Worm (Caenorhabditis elegans) whole organism, young adult: Measurements from ENCODE around the gene C01B9.4.

Experiments used
- B0019.2 ChIP-seq: fragments of 200-800 bp; sonication (Bioruptor generic); conservative IDR thresholded peaks from 2 replicates; pipeline ENCODE4 v1.3.6; 2022; ENCODE audit warnings: missing genetic modification reagents, missing genetic modification characterization, missing compliant biosample characterization
- B0261.1 ChIP-seq: sonication (generic microtip); optimal IDR thresholded peaks from 2 replicates; lab custom pipeline; 2016; ENCODE audit warnings: mild to moderate bottlenecking, missing genetic modification characterization, moderate library complexity, missing compliant biosample characterization
- B0336.3 ChIP-seq: fragments of 200-800 bp; sonication (Bioruptor generic); IDR thresholded peaks from 2 replicates; pipeline ENCODE4 v1.3.6; 2022; ENCODE audit warnings: missing genetic modification characterization, missing compliant biosample characterization
- F22D6.2 ChIP-seq: sonication (generic microtip); optimal IDR thresholded peaks from 2 replicates; lab custom pipeline; 2016; ENCODE audit warnings: mild to moderate bottlenecking, missing genetic modification characterization, missing compliant biosample characterization
- F57C9.4 ChIP-seq: sonication (generic microtip); optimal IDR thresholded peaks from 2 replicates; lab custom pipeline; 2017; ENCODE audit warnings: mild to moderate bottlenecking, missing genetic modification characterization, missing compliant biosample characterization
- Y53G8AR.9 ChIP-seq: fragments of 200-800 bp; sonication (Bioruptor generic); conservative IDR thresholded peaks from 2 replicates; pipeline ENCODE4 v1.3.6; 2022; ENCODE audit warnings: missing genetic modification reagents, missing genetic modification characterization, missing compliant biosample characterization
- ZK185.1 ChIP-seq: sonication (generic microtip); optimal IDR thresholded peaks from 2 replicates; lab custom pipeline; 2016; ENCODE audit warnings: mild to moderate bottlenecking, missing genetic modification characterization, missing compliant biosample characterization; ENCODE audit not compliant: poor library complexity, severe bottlenecking
- atf-7 ChIP-seq: sonication (generic microtip); optimal IDR thresholded peaks from 2 replicates; lab custom pipeline; 2017; ENCODE audit warnings: mild to moderate bottlenecking, missing genetic modification characterization, missing compliant biosample characterization
- attf-5 ChIP-seq: fragments of 200-800 bp; sonication (Bioruptor generic); optimal IDR thresholded peaks from 2 replicates; lab custom pipeline; 2018; ENCODE audit warnings: mild to moderate bottlenecking, missing genetic modification characterization, missing compliant biosample characterization
- attf-6 ChIP-seq: fragments of 200-800 bp; sonication (Bioruptor generic); IDR thresholded peaks from 2 replicates; pipeline ENCODE4 v1.3.6; 2022; ENCODE audit warnings: missing genetic modification reagents, missing genetic modification characterization, missing compliant biosample characterization
- ceh-27 ChIP-seq: fragments of 200-800 bp; sonication (Bioruptor generic); optimal IDR thresholded peaks from 2 replicates; lab custom pipeline; 2018; ENCODE audit warnings: mild to moderate bottlenecking, missing genetic modification characterization, moderate library complexity, missing compliant biosample characterization
- die-1 ChIP-seq: sonication (generic microtip); optimal IDR thresholded peaks from 2 replicates; lab custom pipeline; 2016; ENCODE audit warnings: missing genotype, mild to moderate bottlenecking, missing genetic modification characterization, missing compliant biosample characterization
- dox-1 ChIP-seq: fragments of 200-800 bp; sonication (Bioruptor generic); IDR thresholded peaks from 2 replicates; pipeline ENCODE4 v1.3.6; 2022; ENCODE audit warnings: missing genetic modification reagents, missing genetic modification characterization, missing compliant biosample characterization
- egl-18 ChIP-seq: fragments of 200-800 bp; sonication (Bioruptor generic); IDR thresholded peaks from 2 replicates; pipeline ENCODE4 v1.3.6; 2022; ENCODE audit warnings: missing genetic modification reagents, missing genetic modification characterization, missing compliant biosample characterization
- egrh-3 ChIP-seq: fragments of 200-800 bp; sonication (Bioruptor generic); IDR thresholded peaks from 2 replicates; pipeline ENCODE4 v1.3.6; 2022; ENCODE audit warnings: missing genetic modification reagents, missing genetic modification characterization, missing compliant biosample characterization
- ekl-4 ChIP-seq: fragments of 200-800 bp; sonication (Bioruptor generic); IDR thresholded peaks from 2 replicates; pipeline ENCODE4 v1.3.6; 2022; ENCODE audit warnings: missing genetic modification reagents, missing genetic modification characterization, missing compliant biosample characterization
- hmg-1.2 ChIP-seq: fragments of 200-800 bp; sonication (Bioruptor generic); IDR thresholded peaks from 2 replicates; pipeline ENCODE4 v1.3.6; 2022; ENCODE audit warnings: missing genetic modification reagents, missing genetic modification characterization, missing compliant biosample characterization
- let-607 ChIP-seq, 2 experiments: fragments of 200-800 bp in 1 of 2; sonication (Bioruptor generic) in 1 of 2; sonication (generic microtip) in 1 of 2; optimal IDR thresholded peaks; 2 replicates each; lab custom pipeline; 2016 to 2018; ENCODE audit warnings: mild to moderate bottlenecking in 2 of 2, missing compliant biosample characterization in 2 of 2, missing genetic modification characterization in 2 of 2, moderate library complexity in 2 of 2, missing genotype in 1 of 2
- lin-26 ChIP-seq: fragments of 200-800 bp; sonication (Bioruptor generic); IDR thresholded peaks from 2 replicates; pipeline ENCODE4 v1.3.6; 2022; ENCODE audit warnings: missing genetic modification reagents, missing genetic modification characterization, missing compliant biosample characterization
- lin-35 ChIP-seq, 3 experiments: fragments of 150-350 bp in 2 of 3; sonication (generic microtip) in 1 of 3; optimal IDR thresholded peaks; 2 replicates each; lab custom pipeline; 2014 to 2018; ENCODE audit warnings: missing biosample characterization in 3 of 3, missing genetic modification characterization in 3 of 3, missing genetic modification reagents in 3 of 3
- lsl-1 ChIP-seq: fragments of 200-800 bp; sonication (Bioruptor generic); optimal IDR thresholded peaks from 2 replicates; lab custom pipeline; 2018; ENCODE audit warnings: mild to moderate bottlenecking, missing genetic modification characterization, moderate library complexity, missing compliant biosample characterization
- madf-10 ChIP-seq: sonication (generic microtip); optimal IDR thresholded peaks from 2 replicates; lab custom pipeline; 2016; ENCODE audit warnings: mild to moderate bottlenecking, missing genetic modification characterization, missing compliant biosample characterization
- madf-6 ChIP-seq: fragments of 200-800 bp; sonication (Bioruptor generic); IDR thresholded peaks from 2 replicates; pipeline ENCODE4 v1.3.6; 2022; ENCODE audit warnings: missing genetic modification reagents, missing genetic modification characterization, missing compliant biosample characterization
- madf-8 ChIP-seq: fragments of 200-800 bp; sonication (Bioruptor generic); conservative IDR thresholded peaks from 2 replicates; pipeline ENCODE4 v1.3.6; 2022; ENCODE audit warnings: missing genetic modification reagents, missing genetic modification characterization, missing compliant biosample characterization
- nfyb-1 ChIP-seq: fragments of 200-800 bp; sonication (Bioruptor generic); IDR thresholded peaks from 2 replicates; pipeline ENCODE4 v1.3.6; 2022; ENCODE audit warnings: missing genetic modification reagents, missing genetic modification characterization, missing compliant biosample characterization
- nhr-179 ChIP-seq: sonication (generic microtip); optimal IDR thresholded peaks from 2 replicates; lab custom pipeline; 2016; ENCODE audit warnings: mild to moderate bottlenecking, missing genetic modification characterization, missing compliant biosample characterization
- nhr-80 ChIP-seq: sonication (generic microtip); optimal IDR thresholded peaks from 2 replicates; lab custom pipeline; 2016; ENCODE audit warnings: missing genetic modification characterization, missing compliant biosample characterization
- nhr-90 ChIP-seq: sonication (generic microtip); optimal IDR thresholded peaks from 2 replicates; lab custom pipeline; 2016; ENCODE audit warnings: missing genotype, mild to moderate bottlenecking, missing genetic modification characterization, missing compliant biosample characterization
- rec-8 ChIP-seq, 2 experiments: sonication (generic microtip); optimal IDR thresholded peaks; 2 replicates each; lab custom pipeline; 2016; ENCODE audit warnings: mild to moderate bottlenecking in 2 of 2, missing genetic modification characterization in 2 of 2, missing genetic modification reagents in 2 of 2, missing genotype in 2 of 2, missing biosample characterization in 1 of 2, missing compliant biosample characterization in 1 of 2, moderate library complexity in 1 of 2
- repo-1 ChIP-seq: sonication (generic microtip); optimal IDR thresholded peaks from 2 replicates; lab custom pipeline; 2017; ENCODE audit warnings: mild to moderate bottlenecking, missing genetic modification characterization, missing compliant biosample characterization
- rpc-1 ChIP-seq, 2 experiments: fragments of 150-350 bp in 1 of 2; sonication (generic microtip) in 1 of 2; optimal IDR thresholded peaks; 2 replicates each; lab custom pipeline; 2014 to 2018; ENCODE audit warnings: missing biosample characterization in 1 of 2, missing genetic modification characterization in 1 of 2, missing genetic modification reagents in 1 of 2, missing genotype in 1 of 2
- sea-2 ChIP-seq: fragments of 200-800 bp; sonication (Bioruptor generic); IDR thresholded peaks from 2 replicates; pipeline ENCODE4 v1.3.6; 2022; ENCODE audit warnings: missing genetic modification characterization, missing compliant biosample characterization
- snpc-1.3 ChIP-seq: sonication (generic microtip); optimal IDR thresholded peaks from 2 replicates; lab custom pipeline; 2017; ENCODE audit warnings: missing genetic modification characterization, mild to moderate bottlenecking, missing compliant biosample characterization, antibody characterized with exemption, moderate library complexity, missing genotype, missing genetic modification reagents; ENCODE audit not compliant: insufficient read depth
- snpc-4 ChIP-seq, 5 experiments: fragments of 150-350 bp in 1 of 5; sonication (generic microtip) in 4 of 5; optimal IDR thresholded peaks; 2 replicates each; lab custom pipeline; 2014 to 2018; ENCODE audit warnings: missing genetic modification characterization in 5 of 5, missing biosample characterization in 3 of 5, antibody characterized with exemption in 2 of 5, mild to moderate bottlenecking in 2 of 5, missing compliant biosample characterization in 2 of 5, missing genotype in 2 of 5, moderate library complexity in 2 of 5, missing genetic modification reagents in 1 of 5
- tbp1 ChIP-seq: fragments of 200-800 bp; sonication (Bioruptor generic); optimal IDR thresholded peaks from 2 replicates; lab custom pipeline; 2018; ENCODE audit warnings: mild to moderate bottlenecking, missing genetic modification characterization, missing compliant biosample characterization
- zfh-2 ChIP-seq: fragments of 200-800 bp; sonication (Bioruptor generic); conservative IDR thresholded peaks from 2 replicates; pipeline ENCODE4 v1.3.6; 2022; ENCODE audit warnings: missing genetic modification reagents, missing genetic modification characterization, missing compliant biosample characterization
- ztf-3 ChIP-seq: fragments of 200-800 bp; sonication (Bioruptor generic); optimal IDR thresholded peaks from 2 replicates; lab custom pipeline; 2018; ENCODE audit warnings: mild to moderate bottlenecking, missing genetic modification characterization, missing compliant biosample characterization
- ztf-6 ChIP-seq: fragments of 200-800 bp; sonication (Bioruptor generic); IDR thresholded peaks from 2 replicates; pipeline ENCODE4 v1.3.6; 2022; ENCODE audit warnings: missing genetic modification reagents, missing genetic modification characterization, missing compliant biosample characterization

The C01B9.4 gene

DNA sequence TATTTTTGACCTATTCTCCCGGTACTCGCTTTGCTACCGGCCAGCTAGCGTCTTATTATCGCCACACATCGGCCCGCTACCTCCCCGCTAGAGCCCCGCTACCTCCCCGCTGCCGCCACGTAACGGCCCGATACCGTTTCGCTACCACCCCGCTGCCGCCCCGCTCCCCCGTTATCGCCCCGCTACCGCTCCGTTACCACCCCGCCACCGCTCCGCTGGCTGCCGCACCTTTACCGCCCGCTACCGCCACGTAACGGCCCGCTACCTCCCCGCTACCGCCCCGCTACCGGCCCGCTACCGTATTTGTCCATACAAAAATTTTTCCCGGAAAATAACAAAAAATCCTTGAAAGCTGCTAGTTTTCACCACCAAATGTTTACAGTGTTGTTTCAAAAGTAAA is 1.8 kb upstream of the C01B9.4 start:
- TF ChIP-seq zfh-2 (GFP tag; lab: Robert Waterston, UW): peak; percentile 95
- TF ChIP-seq lin-35 (GFP tag; optimal IDR thresholded peaks at IDR 0.05; lab: Kevin White, UChicago): no peak
- TF ChIP-seq egrh-3 (GFP tag; lab: Robert Waterston, UW): peak; percentile 96
- no peak for TF ChIP-seq egl-18
- TF ChIP-seq lin-26 (GFP tag; lab: Robert Waterston, UW): 0 out of 2 replicates have a peak, but pooled peaks have one; percentile 19
- TF ChIP-seq, all 124 proteins: peak for 3

DNA sequence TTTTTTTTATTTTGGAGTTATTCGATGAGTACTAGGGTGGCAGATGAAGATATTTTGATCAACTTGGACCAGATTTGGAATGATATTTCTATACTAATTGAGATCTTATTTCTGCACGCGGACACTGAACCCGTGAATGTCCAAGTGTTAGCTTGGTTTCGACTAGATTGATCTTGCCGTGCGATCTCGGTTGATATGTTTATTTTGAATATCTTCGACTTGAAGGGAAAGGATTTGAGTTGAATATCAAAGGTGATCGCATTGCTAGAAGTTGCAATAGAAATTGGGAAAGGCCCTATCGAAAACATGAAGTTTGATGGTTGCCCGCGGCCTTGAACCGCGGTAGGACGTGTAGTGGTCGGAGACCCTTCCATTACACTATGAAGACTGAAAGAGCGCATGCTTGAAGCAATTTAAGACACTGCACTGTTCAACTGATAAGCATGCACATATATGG is 3.0 kb downstream of the C01B9.4 start:
- no peak for TF ChIP-seq sea-2
- no peak for TF ChIP-seq zfh-2 (GFP tag; lab: Robert Waterston, UW)
- TF ChIP-seq ztf-6 (GFP tag; lab: Robert Waterston, UW): no peak
- peak; percentile 8 for TF ChIP-seq lsl-1 (GFP tag; lab: Kevin White, UChicago)
- TF ChIP-seq die-1 (tag; lab: Kevin White, UChicago): peak; percentile 22
- no peak for TF ChIP-seq snpc-1.3 (tag; lab: Kevin White, UChicago)
- TF ChIP-seq B0336.3 (GFP tag; lab: Robert Waterston, UW): peak; percentile 50; the same call in 1 of the 2 replicates
- TF ChIP-seq ekl-4 (GFP tag; lab: Robert Waterston, UW): no peak
- TF ChIP-seq rec-8 (tag; optimal IDR thresholded peaks at IDR 0.05; lab: Kevin White, UChicago): peak in 1 of 2 experiments; percentile 18
- TF ChIP-seq nhr-90: peak; percentile 68
- TF ChIP-seq ztf-3 (GFP tag; lab: Kevin White, UChicago): peak; percentile 11
- TF ChIP-seq F57C9.4 (tag; lab: Kevin White, UChicago): no peak
- peak; percentile 95 for TF ChIP-seq nhr-80
- TF ChIP-seq atf-7 (tag; lab: Kevin White, UChicago): peak; percentile 68
- TF ChIP-seq snpc-4 (GFP tag; optimal IDR thresholded peaks at IDR 0.05; lab: Kevin White, UChicago): no peak
- TF ChIP-seq snpc-4 (tag; optimal IDR thresholded peaks at IDR 0.05; lab: Kevin White, UChicago): peak in 3 of 4 experiments; percentile 36 to 70 (median 59)
- peak; percentile 23 to 61 for TF ChIP-seq let-607 (tag; optimal IDR thresholded peaks at IDR 0.05; lab: Kevin White, UChicago)
- TF ChIP-seq madf-10 (tag; lab: Kevin White, UChicago): peak; percentile 46
- peak; percentile 81 for TF ChIP-seq repo-1 (tag; lab: Kevin White, UChicago)
- TF ChIP-seq ceh-27 (GFP tag; lab: Kevin White, UChicago): peak; percentile 7
- no peak for TF ChIP-seq madf-8 (GFP tag; lab: Robert Waterston, UW)
- TF ChIP-seq nhr-179 (tag; lab: Kevin White, UChicago): peak; percentile 61
- TF ChIP-seq Y53G8AR.9 (GFP tag; lab: Robert Waterston, UW): peak; percentile 24; the same call in 1 of the 2 replicates
- TF ChIP-seq attf-5: peak; percentile 13
- TF ChIP-seq hmg-1.2 (GFP tag; lab: Robert Waterston, UW): 0 out of 2 replicates have a peak, but pooled peaks have one; percentile 5
- peak; percentile 83 for TF ChIP-seq ZK185.1
- no peak for TF ChIP-seq madf-6 (GFP tag; lab: Robert Waterston, UW)
- peak; percentile 69 for TF ChIP-seq rpc-1 (optimal IDR thresholded peaks at IDR 0.05; lab: Kevin White, UChicago)
- TF ChIP-seq rpc-1 (tag; optimal IDR thresholded peaks at IDR 0.05; lab: Kevin White, UChicago): peak; percentile 63
- peak; percentile 57 for TF ChIP-seq dox-1 (GFP tag; lab: Robert Waterston, UW)
- no peak for TF ChIP-seq F22D6.2 (tag; lab: Kevin White, UChicago)
- TF ChIP-seq attf-6: no peak
- TF ChIP-seq nfyb-1: 0 out of 2 replicates have a peak, but pooled peaks have one; percentile 49
- TF ChIP-seq B0019.2: no peak
- TF ChIP-seq tbp1 (GFP tag; lab: Kevin White, UChicago): peak; percentile 82
- peak; percentile 66 for TF ChIP-seq B0261.1 (tag; lab: Kevin White, UChicago)
- TF ChIP-seq, all 124 proteins: peak for 23
